Fruit fly (Drosophila melanogaster) whole organism, embryonic: ENCODE data around the gene ebd1.

ENCODE experiments used
- Atf-2 ChIP-seq: fragments of 200-800 bp; sonication (Bioruptor generic); optimal IDR thresholded peaks from 2 replicates; lab custom pipeline; 2016; ENCODE audit warnings: missing biosample characterization, missing genetic modification characterization
- Bdp1 ChIP-seq: fragments of 200-800 bp; sonication (Bioruptor generic); optimal IDR thresholded peaks from 3 replicates; lab custom pipeline; 2016; ENCODE audit warnings: missing biosample characterization, missing genetic modification characterization
- Bgb ChIP-seq: fragments of 200-800 bp; sonication (Bioruptor generic); IDR thresholded peaks from 2 replicates; pipeline ENCODE4 v1.3.6; 2022; ENCODE audit warnings: missing biosample characterization, missing genetic modification characterization; ENCODE audit not compliant: partially characterized antibody
- CG1024 ChIP-seq: fragments of 200-800 bp; sonication (Bioruptor generic); IDR thresholded peaks from 2 replicates; pipeline ENCODE4 v1.3.6; 2022; ENCODE audit warnings: missing biosample characterization, missing genetic modification characterization
- CG10654 ChIP-seq: fragments of 200-800 bp; sonication (Bioruptor generic); optimal IDR thresholded peaks from 2 replicates; lab custom pipeline; 2016; ENCODE audit warnings: missing biosample characterization, missing genetic modification characterization
- CG13775 ChIP-seq: fragments of 200-800 bp; sonication (Bioruptor generic); optimal IDR thresholded peaks from 3 replicates; lab custom pipeline; 2017; ENCODE audit warnings: missing biosample characterization, mild to moderate bottlenecking, missing genetic modification characterization
- CG14014 ChIP-seq: fragments of 200-800 bp; sonication (Bioruptor generic); IDR thresholded peaks from 2 replicates; pipeline ENCODE4 v1.3.6; 2022; ENCODE audit warnings: missing biosample characterization, missing genetic modification characterization
- CG15269 ChIP-seq: fragments of 200-800 bp; sonication (Bioruptor generic); optimal IDR thresholded peaks from 2 replicates; lab custom pipeline; 2018; ENCODE audit warnings: missing biosample characterization, mild to moderate bottlenecking, missing genetic modification characterization, moderate library complexity
- CG17385 ChIP-seq: fragments of 200-800 bp; sonication (Bioruptor generic); optimal IDR thresholded peaks from 3 replicates; lab custom pipeline; 2018; ENCODE audit warnings: missing biosample characterization, mild to moderate bottlenecking, missing genetic modification characterization
- CG17568 ChIP-seq: fragments of 200-800 bp; sonication (Bioruptor generic); optimal IDR thresholded peaks from 2 replicates; lab custom pipeline; 2018; ENCODE audit warnings: missing biosample characterization, mild to moderate bottlenecking, missing genetic modification characterization, moderate library complexity
- CG18262 ChIP-seq: fragments of 200-800 bp; optimal IDR thresholded peaks from 3 replicates; lab custom pipeline; 2019; ENCODE audit warnings: missing biosample characterization, mild to moderate bottlenecking, missing genetic modification characterization, moderate library complexity
- CG18619 ChIP-seq: fragments of 200-800 bp; sonication (Bioruptor generic); optimal IDR thresholded peaks from 3 replicates; lab custom pipeline; 2017; ENCODE audit warnings: missing biosample characterization, mild to moderate bottlenecking, missing genetic modification characterization
- CG32767 ChIP-seq: fragments of 200-800 bp; sonication (Bioruptor generic); IDR thresholded peaks from 2 replicates; pipeline ENCODE4 v1.3.6; 2022; ENCODE audit warnings: missing biosample characterization, missing genetic modification characterization
- CG3726 ChIP-seq: fragments of 200-800 bp; sonication (Bioruptor generic); IDR thresholded peaks from 3 replicates; pipeline ENCODE4, ENCODE4 v1.3.6; 2022; ENCODE audit warnings: missing biosample characterization, missing genetic modification characterization
- CG4282 ChIP-seq: fragments of 200-800 bp; sonication (Bioruptor generic); optimal IDR thresholded peaks from 2 replicates; lab custom pipeline; 2016; ENCODE audit warnings: missing biosample characterization, missing genetic modification characterization
- CG4328 ChIP-seq: fragments of 200-800 bp; sonication (Bioruptor generic); optimal IDR thresholded peaks from 3 replicates; lab custom pipeline; 2017; ENCODE audit warnings: missing biosample characterization, missing genetic modification reagents, missing genetic modification characterization
- CG6175 ChIP-seq: fragments of 200-800 bp; sonication (Bioruptor generic); IDR thresholded peaks from 3 replicates; pipeline ENCODE4 v1.3.6; 2022; ENCODE audit warnings: missing biosample characterization, missing genetic modification characterization
- CG6854 ChIP-seq: fragments of 200-800 bp; sonication (Bioruptor generic); optimal IDR thresholded peaks from 3 replicates; lab custom pipeline; 2017; ENCODE audit warnings: missing biosample characterization, mild to moderate bottlenecking, missing genetic modification characterization
- CG8281 ChIP-seq: fragments of 200-800 bp; sonication (Bioruptor generic); optimal IDR thresholded peaks from 2 replicates; lab custom pipeline; 2018; ENCODE audit warnings: missing biosample characterization, mild to moderate bottlenecking, missing genetic modification characterization, moderate library complexity
- CG8359 ChIP-seq: fragments of 200-800 bp; sonication (Bioruptor generic); optimal IDR thresholded peaks from 2 replicates; lab custom pipeline; 2017; ENCODE audit warnings: missing biosample characterization, mild to moderate bottlenecking, missing genetic modification characterization, borderline replicate concordance
- CHES-1-like ChIP-seq: fragments of 200-800 bp; sonication (Bioruptor generic); optimal IDR thresholded peaks from 2 replicates; lab custom pipeline; 2016; ENCODE audit warnings: missing biosample characterization, missing genetic modification characterization
- CrebB ChIP-seq: fragments of 200-800 bp; sonication (Bioruptor generic); optimal IDR thresholded peaks from 3 replicates; lab custom pipeline; 2018; ENCODE audit warnings: missing biosample characterization, mild to moderate bottlenecking, missing genetic modification characterization
- Deaf1 ChIP-seq: fragments of 200-800 bp; optimal IDR thresholded peaks from 3 replicates; lab custom pipeline; 2019; ENCODE audit warnings: missing biosample characterization, mild to moderate bottlenecking, missing genetic modification characterization, moderate library complexity
- Dek ChIP-seq: fragments of 200-800 bp; sonication (Bioruptor generic); optimal IDR thresholded peaks from 3 replicates; lab custom pipeline; 2019; ENCODE audit warnings: missing biosample characterization, mild to moderate bottlenecking, missing genetic modification characterization, moderate library complexity
- Dip3 ChIP-seq: fragments of 200-800 bp; sonication (Bioruptor generic); optimal IDR thresholded peaks from 3 replicates; lab custom pipeline; 2016; ENCODE audit warnings: missing biosample characterization, missing genetic modification characterization
- Drgx ChIP-seq: fragments of 200-800 bp; sonication (Bioruptor generic); IDR thresholded peaks from 2 replicates; pipeline ENCODE4 v1.3.6; 2022; ENCODE audit warnings: missing biosample characterization, missing genetic modification characterization
- Hey ChIP-seq: fragments of 200-800 bp; sonication (Bioruptor generic); optimal IDR thresholded peaks from 3 replicates; lab custom pipeline; 2018; ENCODE audit warnings: missing biosample characterization, mild to moderate bottlenecking, missing genetic modification characterization
- Hr3 ChIP-seq: fragments of 200-800 bp; sonication (Bioruptor generic); optimal IDR thresholded peaks from 3 replicates; lab custom pipeline; 2016; ENCODE audit warnings: missing biosample characterization, missing genetic modification characterization
- Hr39 ChIP-seq: fragments of >200 bp; optimal IDR thresholded peaks from 2 replicates; lab custom pipeline; 2017
- Hr78 ChIP-seq, 2 experiments: fragments of 200-800 bp in 1 of 2; fragments of >200 bp in 1 of 2; sonication (Bioruptor generic) in 1 of 2; optimal IDR thresholded peaks; 2 replicates each; lab custom pipeline; 2017 to 2019; ENCODE audit warnings: missing biosample characterization in 2 of 2, missing genetic modification characterization in 2 of 2, mild to moderate bottlenecking in 1 of 2, moderate library complexity in 1 of 2
- Nf-YB ChIP-seq: fragments of 200-800 bp; sonication (Bioruptor generic); optimal IDR thresholded peaks from 3 replicates; lab custom pipeline; 2019; ENCODE audit warnings: missing biosample characterization, mild to moderate bottlenecking, missing genetic modification characterization, moderate library complexity
- Sin3A ChIP-seq: fragments of >200 bp; optimal IDR thresholded peaks from 2 replicates; lab custom pipeline; 2018
- Xbp1 ChIP-seq: fragments of 200-800 bp; sonication (Bioruptor generic); optimal IDR thresholded peaks from 3 replicates; lab custom pipeline; 2016; ENCODE audit warnings: missing biosample characterization, mild to moderate bottlenecking, missing genetic modification characterization
- abd-A ChIP-seq: fragments of 200-800 bp; sonication (Bioruptor generic); optimal IDR thresholded peaks from 3 replicates; lab custom pipeline; 2019; ENCODE audit warnings: missing biosample characterization, mild to moderate bottlenecking, missing genetic modification characterization, moderate library complexity
- al ChIP-seq: fragments of 200-800 bp; sonication (Bioruptor generic); IDR thresholded peaks from 2 replicates; pipeline ENCODE4 v1.3.6; 2022; ENCODE audit warnings: missing biosample characterization, missing genetic modification characterization
- aop ChIP-seq: fragments of 200-800 bp; sonication (Bioruptor generic); IDR thresholded peaks from 2 replicates; pipeline ENCODE4 v1.3.6; 2022; ENCODE audit warnings: missing biosample characterization, missing genetic modification characterization
- ato ChIP-seq: fragments of 200-800 bp; sonication (Bioruptor generic); IDR thresholded peaks from 2 replicates; pipeline ENCODE4 v1.3.6; 2022; ENCODE audit warnings: missing biosample characterization, missing genetic modification characterization; ENCODE audit not compliant: partially characterized antibody
- caup ChIP-seq: fragments of 200-800 bp; sonication (Bioruptor generic); optimal IDR thresholded peaks from 3 replicates; lab custom pipeline; 2017; ENCODE audit warnings: missing biosample characterization, mild to moderate bottlenecking, missing genetic modification characterization, moderate library complexity; ENCODE audit not compliant: severe bottlenecking
- chinmo ChIP-seq: fragments of 200-800 bp; sonication (Bioruptor generic); IDR thresholded peaks from 4 replicates; pipeline ENCODE4 v1.3.6; 2022; ENCODE audit warnings: missing biosample characterization, missing genetic modification characterization; ENCODE audit not compliant: partially characterized antibody
- crol ChIP-seq: fragments of 200-800 bp; sonication (Bioruptor generic); IDR thresholded peaks from 2 replicates; pipeline ENCODE4 v1.3.6; 2022; ENCODE audit warnings: missing biosample characterization, missing genetic modification characterization
- dimm ChIP-seq: fragments of 200-800 bp; sonication (Bioruptor generic); IDR thresholded peaks from 2 replicates; pipeline ENCODE4 v1.3.6; 2022; ENCODE audit warnings: missing biosample characterization, missing genetic modification characterization
- ftz-f1 ChIP-seq: fragments of 200-800 bp; sonication (Bioruptor generic); optimal IDR thresholded peaks from 2 replicates; lab custom pipeline; 2016; ENCODE audit warnings: missing biosample characterization, missing genetic modification characterization
- kay ChIP-seq: fragments of 200-800 bp; sonication (Bioruptor generic); optimal IDR thresholded peaks from 2 replicates; lab custom pipeline; 2016; ENCODE audit warnings: missing biosample characterization, missing genetic modification characterization
- row ChIP-seq: fragments of 200-800 bp; sonication (Bioruptor generic); IDR thresholded peaks from 3 replicates; pipeline ENCODE4 v1.3.6; 2022; ENCODE audit warnings: missing biosample characterization, missing genetic modification characterization
- sd ChIP-seq: fragments of 200-800 bp; sonication (Bioruptor generic); optimal IDR thresholded peaks from 3 replicates; lab custom pipeline; 2018; ENCODE audit warnings: missing biosample characterization, mild to moderate bottlenecking, missing genetic modification characterization, moderate library complexity
- sens ChIP-seq: fragments of 200-800 bp; sonication (Bioruptor generic); peaks from one replicate; lab custom pipeline; 2016; ENCODE audit warnings: missing biosample characterization, missing genetic modification characterization
- ssp ChIP-seq: fragments of 200-800 bp; sonication (Bioruptor generic); IDR thresholded peaks from 2 replicates; pipeline ENCODE4 v1.3.6; 2022; ENCODE audit warnings: missing biosample characterization, missing genetic modification characterization
- tin ChIP-seq: fragments of 200-800 bp; sonication (Bioruptor generic); optimal IDR thresholded peaks from 3 replicates; lab custom pipeline; 2016; ENCODE audit warnings: missing biosample characterization, missing genetic modification characterization
- tll ChIP-seq, 2 experiments: fragments of 200-800 bp in 1 of 2; fragments of >200 bp in 1 of 2; sonication (Bioruptor generic) in 1 of 2; optimal IDR thresholded peaks; 2 replicates each; lab custom pipeline; 2017 to 2019; ENCODE audit warnings: missing biosample characterization in 2 of 2, missing genetic modification characterization in 2 of 2, mild to moderate bottlenecking in 1 of 2, moderate library complexity in 1 of 2

Gene ebd1

dm6 chr3L:687858-688257 is 2.5 kb upstream of the ebd1 start, which contains the start of gene hiro:
Gene hiro (minus strand): TSS chr3L:687958.
- no peak for TF ChIP-seq Atf-2 (GFP tag; lab: Kevin White, UChicago)
- TF ChIP-seq Hr3 (GFP tag; lab: Kevin White, UChicago): no peak
- TF ChIP-seq caup: no peak
- TF ChIP-seq chinmo (GFP tag; lab: Robert Waterston, UW): 0 out of 4 replicates have a peak, but pooled peaks have one; percentile 8
- no peak for TF ChIP-seq CG6175 (GFP tag; lab: Robert Waterston, UW)
- TF ChIP-seq Dip3: no peak
- TF ChIP-seq abd-A (tag; lab: Kevin White, UChicago): no peak
- TF ChIP-seq sd (tag; lab: Kevin White, UChicago): peak; percentile 32
- TF ChIP-seq CG17568: no peak
- TF ChIP-seq Bdp1 (GFP tag; lab: Kevin White, UChicago): no peak
- no peak for TF ChIP-seq crol (GFP tag; lab: Robert Waterston, UW)

- TF ChIP-seq dimm (GFP tag; lab: Robert Waterston, UW) (no peak), ato (GFP tag; lab: Robert Waterston, UW) (no peak), CG18619 (GFP tag; lab: Kevin White, UChicago) (no peak), CG10654 (GFP tag; lab: Kevin White, UChicago) (no peak), Hey (tag; lab: Kevin White, UChicago) (no peak), CG8359 (GFP tag; lab: Kevin White, UChicago) (no peak), CG13775 (GFP tag; lab: Kevin White, UChicago) (no peak), ftz-f1 (GFP tag; lab: Kevin White, UChicago) (no peak), Xbp1 (GFP tag; lab: Kevin White, UChicago) (peak; percentile 13), Hr78 (GFP tag; optimal IDR thresholded peaks at IDR 0.05; lab: Kevin White, UChicago) (no peak), Hr39 (lab: Kevin White, UChicago) (peak; percentile 89), kay (GFP tag; lab: Kevin White, UChicago) (no peak), CG6854 (GFP tag; lab: Kevin White, UChicago) (no peak), CrebB (tag; lab: Kevin White, UChicago) (no peak), CG4328 (GFP tag; lab: Kevin White, UChicago) (no peak), Drgx (GFP tag; lab: Robert Waterston, UW) (no peak), CHES-1-like (no peak), CG4282 (no peak), CG8281 (tag; lab: Kevin White, UChicago) (no peak), CG3726 (GFP tag; lab: Robert Waterston, UW) (no peak), CG32767 (GFP tag; lab: Robert Waterston, UW) (no peak), ssp (GFP tag; lab: Robert Waterston, UW) (no peak), sens (GFP tag; lab: Kevin White, UChicago) (peak; percentile 50), CG14014 (GFP tag; lab: Robert Waterston, UW) (no peak), tin (GFP tag; lab: Kevin White, UChicago) (no peak), CG17385 (no peak), Dek (peak; percentile 16), CG1024 (GFP tag; lab: Robert Waterston, UW) (no peak), aop (no peak), CG18262 (no peak), Sin3A (no peak), Deaf1 (tag; lab: Kevin White, UChicago) (no peak), Bgb (GFP tag; lab: Robert Waterston, UW) (0 out of 2 replicates have a peak, but pooled peaks have one; percentile 8), al (no peak), tll (GFP tag; optimal IDR thresholded peaks at IDR 0.05; lab: Kevin White, UChicago) (peak in 1 of 2 experiments; percentile 33), CG15269 (no peak), row (GFP tag; lab: Robert Waterston, UW) (peak; percentile 63), Nf-YB (GFP tag; lab: Kevin White, UChicago) (no peak)
Observed at dm6 chr3L:684749-685440, 454 bp downstream of the ebd1 start.
